Fruit fly (Drosophila melanogaster): Measurements from ENCODE around the gene Mrp4.
A peak's percentile ranks its signal among the peaks of the same experiment; 100 is the strongest.

Mrp4 gene

DNA sequence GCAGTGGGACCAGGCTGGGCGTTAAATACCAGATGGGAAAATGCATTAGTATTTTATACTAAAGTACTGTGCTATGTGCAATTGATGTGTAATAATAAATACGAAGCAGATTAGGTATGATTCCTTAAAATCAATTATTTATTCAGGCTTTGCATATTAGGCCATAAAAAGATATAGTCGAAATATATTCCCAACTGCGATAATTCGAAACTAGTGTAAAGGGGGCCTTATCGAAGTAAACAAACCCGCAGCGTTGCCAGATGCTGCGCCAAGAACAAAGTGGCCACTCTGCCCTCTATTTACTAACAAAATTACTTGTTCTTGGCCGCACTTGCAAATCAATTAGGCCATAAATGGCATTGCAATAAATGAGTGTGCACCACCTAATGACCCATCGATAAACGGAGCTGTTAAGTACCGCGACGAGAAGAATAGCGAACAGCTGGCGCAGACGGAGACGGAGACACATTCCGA, 11.5 kb upstream of the Mrp4 start, which contains the start of gene CG10898 (continued):
- TF ChIP-seq Myb (GFP tag; optimal IDR thresholded peaks at IDR 0.05): peak; percentile 98
- TF ChIP-seq ara (GFP tag; IDR thresholded peaks at IDR 0.05): peak; percentile 76
- peak; percentile 73 for TF ChIP-seq Drgx (GFP tag; IDR thresholded peaks at IDR 0.05)
- TF ChIP-seq CG6654 (GFP tag; optimal IDR thresholded peaks at IDR 0.05): peak; percentile 44
- TF ChIP-seq pita (GFP tag; optimal IDR thresholded peaks at IDR 0.05): no peak
- TF ChIP-seq cato (GFP tag; optimal IDR thresholded peaks at IDR 0.05; ENCODE audit: borderline replicate concordance): peak; percentile 68
- peak; percentile 75 for TF ChIP-seq CG17328 (GFP tag; IDR thresholded peaks at IDR 0.05)
- TF ChIP-seq slou (GFP tag; optimal IDR thresholded peaks at IDR 0.05): peak; percentile 59
- no peak for TF ChIP-seq CG2129 (GFP tag; IDR thresholded peaks at IDR 0.05; ENCODE audit: partially characterized antibody)
- no peak for TF ChIP-seq CG15011 (GFP tag; optimal IDR thresholded peaks at IDR 0.05)
- TF ChIP-seq CG4404 (GFP tag; IDR thresholded peaks at IDR 0.05): peak; percentile 52
- peak; percentile 74 for TF ChIP-seq sug (tag; optimal IDR thresholded peaks at IDR 0.05)
- TF ChIP-seq pnt (GFP tag; optimal IDR thresholded peaks at IDR 0.05): peak; percentile 87
- peak; percentile 85 for TF ChIP-seq chn (GFP tag; optimal IDR thresholded peaks at IDR 0.05)
- peak; percentile 70; the same call in 2 of the 3 replicates for TF ChIP-seq CG6175 (GFP tag; IDR thresholded peaks at IDR 0.05)
- peak; percentile 34 for TF ChIP-seq org-1 (GFP tag; optimal IDR thresholded peaks at IDR 0.05)
- peak; percentile 88 for TF ChIP-seq maf-S (GFP tag; optimal IDR thresholded peaks at IDR 0.05)
- peak; percentile 87 for TF ChIP-seq sisA (GFP tag; IDR thresholded peaks at IDR 0.05)
- peak; percentile 36 for TF ChIP-seq scrt (GFP tag; optimal IDR thresholded peaks at IDR 0.05)
- TF ChIP-seq CG2875 (GFP tag; optimal IDR thresholded peaks at IDR 0.05): peak; percentile 39
- TF ChIP-seq en (GFP tag; optimal IDR thresholded peaks at IDR 0.05): peak; percentile 75
- peak; percentile 56 for TF ChIP-seq MESR4 (GFP tag; optimal IDR thresholded peaks at IDR 0.05)
- peak; percentile 75 for TF ChIP-seq wdn (GFP tag; IDR thresholded peaks at IDR 0.05)
- peak; percentile 82 for TF ChIP-seq CG17829 (tag; optimal IDR thresholded peaks at IDR 0.05)
- TF ChIP-seq slp2 (GFP tag; optimal IDR thresholded peaks at IDR 0.05): peak; percentile 80
- TF ChIP-seq CG15601 (tag; optimal IDR thresholded peaks at IDR 0.05): peak; percentile 71
- TF ChIP-seq Fer1 (GFP tag; optimal IDR thresholded peaks at IDR 0.05): peak; percentile 73
- no peak for TF ChIP-seq Dip2 (GFP tag; IDR thresholded peaks at IDR 0.05)
- peak; percentile 26 for TF ChIP-seq CG34376 (GFP tag; optimal IDR thresholded peaks at IDR 0.05)
- 0 out of 2 replicates have a peak, but pooled peaks have one; percentile 28 for TF ChIP-seq CG43689 (GFP tag; IDR thresholded peaks at IDR 0.05)
- no peak for TF ChIP-seq nerfin-2 (GFP tag; IDR thresholded peaks at IDR 0.05; ENCODE audit: partially characterized antibody)
- TF ChIP-seq sc (optimal IDR thresholded peaks at IDR 0.05): no peak
- TF ChIP-seq sc (GFP tag; optimal IDR thresholded peaks at IDR 0.05): peak; percentile 44
- TF ChIP-seq Lpt (GFP tag; optimal IDR thresholded peaks at IDR 0.05): no peak
- TF ChIP-seq Taf1 (GFP tag; IDR thresholded peaks at IDR 0.05): peak; percentile 73
- TF ChIP-seq chif (GFP tag; optimal IDR thresholded peaks at IDR 0.05): peak; percentile 80 to 89
- TF ChIP-seq Antp (GFP tag; optimal IDR thresholded peaks at IDR 0.05): peak; percentile 88
- no peak for TF ChIP-seq HLHmδ (GFP tag; optimal IDR thresholded peaks at IDR 0.05)
- peak; percentile 72 for TF ChIP-seq ewg (GFP tag; optimal IDR thresholded peaks at IDR 0.05)
- TF ChIP-seq zfh2 (GFP tag; optimal IDR thresholded peaks at IDR 0.05): peak; percentile 85
- TF ChIP-seq CG13424 (tag; optimal IDR thresholded peaks at IDR 0.05): peak; percentile 86
- TF ChIP-seq HHEX (GFP tag; optimal IDR thresholded peaks at IDR 0.05): peak; percentile 67
- peak; percentile 50; the same call in 1 of the 3 replicates for TF ChIP-seq sr (GFP tag; IDR thresholded peaks at IDR 0.05)
- TF ChIP-seq gem (tag; optimal IDR thresholded peaks at IDR 0.05): peak; percentile 89
- TF ChIP-seq pzg (GFP tag; optimal IDR thresholded peaks at IDR 0.05): peak; percentile 81
- peak; percentile 33 for TF ChIP-seq CG1529 (GFP tag; optimal IDR thresholded peaks at IDR 0.05)
- TF ChIP-seq Max (GFP tag; optimal IDR thresholded peaks at IDR 0.05): peak; percentile 67
- TF ChIP-seq Rx (GFP tag; IDR thresholded peaks at IDR 0.05): peak; percentile 83
- peak; percentile 84 for TF ChIP-seq B-H1 (GFP tag; IDR thresholded peaks at IDR 0.05)
- peak; percentile 84 for TF ChIP-seq CG9609 (GFP tag; optimal IDR thresholded peaks at IDR 0.05)
- peak; percentile 87 for TF ChIP-seq CG1647 (GFP tag; optimal IDR thresholded peaks at IDR 0.05)
